Fruit fly (Drosophila melanogaster) whole organism, wandering third instar larva: ENCODE measurements around the gene ninaE.

Experiments
- Hr78 ChIP-seq: fragments of >200 bp; optimal IDR thresholded peaks from 2 replicates; lab custom pipeline; 2017; ENCODE audit warnings: missing biosample characterization, missing genetic modification characterization
- ey ChIP-seq: fragments of 200-800 bp; sonication (Bioruptor generic); optimal IDR thresholded peaks from 2 replicates; lab custom pipeline; 2016; ENCODE audit warnings: missing biosample characterization, missing genetic modification characterization
- foxo ChIP-seq, 2 experiments: fragments of 200-800 bp; sonication (Bioruptor generic); optimal IDR thresholded peaks; 2 replicates in 1 of 2; 3 replicates in 1 of 2; lab custom pipeline; 2016 to 2017; ENCODE audit warnings: missing biosample characterization in 2 of 2, missing genetic modification characterization in 2 of 2
- pan ChIP-seq: fragments of >200 bp; optimal IDR thresholded peaks from 2 replicates; lab custom pipeline; 2017
- rgr ChIP-seq: fragments of 200-800 bp; sonication (Bioruptor generic); optimal IDR thresholded peaks from 3 replicates; lab custom pipeline; 2016; ENCODE audit warnings: missing biosample characterization, mild to moderate bottlenecking, missing genetic modification characterization

DNA sequence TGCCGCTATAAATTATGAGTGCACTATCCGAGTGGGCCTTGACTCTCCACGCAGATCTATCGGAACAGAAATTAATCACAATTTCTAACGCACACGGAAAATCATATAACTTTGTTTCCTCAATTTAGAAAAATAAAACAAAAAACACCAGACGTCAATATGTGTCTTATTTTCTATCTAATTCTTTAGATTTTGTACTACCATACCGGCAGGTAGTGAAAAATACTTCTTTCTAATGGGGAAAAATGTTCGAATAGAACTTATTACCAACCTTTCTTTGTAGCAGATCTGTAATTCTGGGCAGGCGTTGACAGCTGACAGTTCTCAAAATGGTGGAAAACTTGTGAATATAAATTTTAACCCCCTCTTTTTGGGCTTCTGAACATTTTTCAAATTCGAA lies 47.5 kb downstream of the ninaE start, which contains the start of gene CG31459:
- TF ChIP-seq foxo (GFP tag; optimal IDR thresholded peaks at IDR 0.05; lab: Kevin White, UChicago) (no peak), pan (lab: Kevin White, UChicago) (no peak), rgr (GFP tag; lab: Kevin White, UChicago) (no peak), Hr78 (GFP tag; lab: Kevin White, UChicago) (no peak), ey (GFP tag; lab: Kevin White, UChicago) (no peak)
